Worm (Caenorhabditis elegans) whole organism, young adult: ENCODE measurements around the gene K08D9.10.
A peak's percentile ranks its signal among the peaks of the same experiment; 100 is the strongest.

ENCODE experiments used
- B0035.1 ChIP-seq: sonication (generic microtip); optimal IDR thresholded peaks from 2 replicates; lab custom pipeline; 2016; ENCODE audit warnings: missing genetic modification characterization, mild to moderate bottlenecking, missing compliant biosample characterization, missing genotype, missing genetic modification reagents
- F23B12.7 ChIP-seq: sonication (generic microtip); optimal IDR thresholded peaks from 2 replicates; lab custom pipeline; 2017; ENCODE audit warnings: missing genetic modification characterization, mild to moderate bottlenecking, missing compliant biosample characterization, antibody characterized with exemption, moderate library complexity; ENCODE audit not compliant: insufficient read depth
- F49E8.2 ChIP-seq: sonication (generic microtip); optimal IDR thresholded peaks from 3 replicates; lab custom pipeline; 2017; ENCODE audit warnings: missing genetic modification characterization, mild to moderate bottlenecking, missing compliant biosample characterization, antibody characterized with exemption, moderate library complexity; ENCODE audit not compliant: insufficient read depth
- K11D2.4 ChIP-seq: fragments of 200-800 bp; sonication (Bioruptor generic); IDR thresholded peaks from 2 replicates; pipeline ENCODE4 v1.3.6; 2022; ENCODE audit warnings: missing genetic modification reagents, missing genetic modification characterization, missing compliant biosample characterization
- K12H6.12 ChIP-seq: fragments of 200-800 bp; sonication (Bioruptor generic); optimal IDR thresholded peaks from 2 replicates; lab custom pipeline; 2018; ENCODE audit warnings: mild to moderate bottlenecking, missing genetic modification characterization, missing compliant biosample characterization
- Y53F4B.3 ChIP-seq: fragments of 200-800 bp; sonication (Bioruptor generic); IDR thresholded peaks from 2 replicates; pipeline ENCODE4 v1.3.6; 2022; ENCODE audit warnings: missing genetic modification reagents, missing genetic modification characterization, missing compliant biosample characterization
- Y56A3A.18 ChIP-seq: fragments of 200-800 bp; sonication (Bioruptor generic); IDR thresholded peaks from 2 replicates; pipeline ENCODE4 v1.3.6; 2022; ENCODE audit warnings: missing genetic modification reagents, missing genetic modification characterization, missing compliant biosample characterization
- Y95B8A.8 ChIP-seq: fragments of 200-800 bp; sonication (Bioruptor generic); IDR thresholded peaks from 2 replicates; pipeline ENCODE4 v1.3.6; 2022; ENCODE audit warnings: missing genetic modification reagents, missing genetic modification characterization, missing compliant biosample characterization
- ama-1 ChIP-seq, 3 experiments: fragments of 150-350 bp in 1 of 3; sonication (generic microtip) in 2 of 3; optimal IDR thresholded peaks; 2 replicates each; lab custom pipeline; 2014 to 2018; ENCODE audit warnings: missing biosample characterization in 2 of 3, missing genetic modification characterization in 2 of 3, missing genetic modification reagents in 2 of 3
- atf-7 ChIP-seq: sonication (generic microtip); optimal IDR thresholded peaks from 2 replicates; lab custom pipeline; 2017; ENCODE audit warnings: mild to moderate bottlenecking, missing genetic modification characterization, missing compliant biosample characterization
- athp-1 ChIP-seq: sonication (generic microtip); optimal IDR thresholded peaks from 2 replicates; lab custom pipeline; 2017; ENCODE audit warnings: mild to moderate bottlenecking, missing genetic modification characterization, missing compliant biosample characterization
- attf-5 ChIP-seq: fragments of 200-800 bp; sonication (Bioruptor generic); optimal IDR thresholded peaks from 2 replicates; lab custom pipeline; 2018; ENCODE audit warnings: mild to moderate bottlenecking, missing genetic modification characterization, missing compliant biosample characterization
- bed-1 ChIP-seq: fragments of 200-800 bp; sonication (Bioruptor generic); IDR thresholded peaks from 2 replicates; pipeline ENCODE4 v1.3.6; 2022; ENCODE audit warnings: missing genetic modification reagents, missing genetic modification characterization, missing compliant biosample characterization
- ceh-100 ChIP-seq: fragments of 200-800 bp; sonication (Bioruptor generic); IDR thresholded peaks from 2 replicates; pipeline ENCODE4 v1.3.6; 2022; ENCODE audit warnings: missing genetic modification reagents, missing genetic modification characterization, missing compliant biosample characterization
- ceh-58 ChIP-seq: fragments of 200-800 bp; sonication (Bioruptor generic); IDR thresholded peaks from 2 replicates; pipeline ENCODE4 v1.3.6; 2022; ENCODE audit warnings: missing genetic modification characterization, missing compliant biosample characterization
- ceh-79 ChIP-seq: sonication (generic microtip); optimal IDR thresholded peaks from 2 replicates; lab custom pipeline; 2017; ENCODE audit warnings: mild to moderate bottlenecking, missing genetic modification characterization, missing compliant biosample characterization
- ceh-91 ChIP-seq: fragments of 200-800 bp; sonication (Bioruptor generic); IDR thresholded peaks from 2 replicates; pipeline ENCODE4 v1.3.6; 2022; ENCODE audit warnings: missing genetic modification reagents, missing genetic modification characterization, missing compliant biosample characterization
- efl-1 ChIP-seq: fragments of 150-350 bp; optimal IDR thresholded peaks from 2 replicates; lab custom pipeline; 2014; ENCODE audit warnings: missing biosample characterization, missing genetic modification reagents, missing genetic modification characterization
- egl-44 ChIP-seq: fragments of 200-800 bp; sonication (Bioruptor generic); IDR thresholded peaks from 2 replicates; pipeline ENCODE4 v1.3.6; 2022; ENCODE audit warnings: missing genetic modification reagents, missing genetic modification characterization, missing compliant biosample characterization
- egrh-3 ChIP-seq: fragments of 200-800 bp; sonication (Bioruptor generic); IDR thresholded peaks from 2 replicates; pipeline ENCODE4 v1.3.6; 2022; ENCODE audit warnings: missing genetic modification reagents, missing genetic modification characterization, missing compliant biosample characterization
- ekl-4 ChIP-seq: fragments of 200-800 bp; sonication (Bioruptor generic); IDR thresholded peaks from 2 replicates; pipeline ENCODE4 v1.3.6; 2022; ENCODE audit warnings: missing genetic modification reagents, missing genetic modification characterization, missing compliant biosample characterization
- gei-17 ChIP-seq: fragments of 200-800 bp; sonication (Bioruptor generic); optimal IDR thresholded peaks from 2 replicates; lab custom pipeline; 2018; ENCODE audit warnings: mild to moderate bottlenecking, missing genetic modification characterization, missing compliant biosample characterization
- hmg-1.2 ChIP-seq: fragments of 200-800 bp; sonication (Bioruptor generic); IDR thresholded peaks from 2 replicates; pipeline ENCODE4 v1.3.6; 2022; ENCODE audit warnings: missing genetic modification reagents, missing genetic modification characterization, missing compliant biosample characterization
- hsf-1 ChIP-seq: fragments of 200-800 bp; sonication (Bioruptor generic); IDR thresholded peaks from 2 replicates; pipeline ENCODE4 v1.3.6; 2022; ENCODE audit warnings: missing genetic modification reagents, missing genetic modification characterization, missing compliant biosample characterization
- let-526 ChIP-seq: fragments of 200-800 bp; sonication (Bioruptor generic); IDR thresholded peaks from 2 replicates; pipeline ENCODE4 v1.3.6; 2022; ENCODE audit warnings: missing genetic modification reagents, missing genetic modification characterization, missing compliant biosample characterization
- let-607 ChIP-seq, 2 experiments: fragments of 200-800 bp in 1 of 2; sonication (Bioruptor generic) in 1 of 2; sonication (generic microtip) in 1 of 2; optimal IDR thresholded peaks; 2 replicates each; lab custom pipeline; 2016 to 2018; ENCODE audit warnings: mild to moderate bottlenecking in 2 of 2, missing compliant biosample characterization in 2 of 2, missing genetic modification characterization in 2 of 2, moderate library complexity in 2 of 2, missing genotype in 1 of 2
- lin-26 ChIP-seq: fragments of 200-800 bp; sonication (Bioruptor generic); IDR thresholded peaks from 2 replicates; pipeline ENCODE4 v1.3.6; 2022; ENCODE audit warnings: missing genetic modification reagents, missing genetic modification characterization, missing compliant biosample characterization
- lin-35 ChIP-seq, 3 experiments: fragments of 150-350 bp in 2 of 3; sonication (generic microtip) in 1 of 3; optimal IDR thresholded peaks; 2 replicates each; lab custom pipeline; 2014 to 2018; ENCODE audit warnings: missing biosample characterization in 3 of 3, missing genetic modification characterization in 3 of 3, missing genetic modification reagents in 3 of 3
- lin-40 ChIP-seq: sonication (generic microtip); optimal IDR thresholded peaks from 2 replicates; lab custom pipeline; 2016; ENCODE audit warnings: missing genetic modification characterization, mild to moderate bottlenecking, missing compliant biosample characterization, missing genotype, missing genetic modification reagents
- lsl-1 ChIP-seq: fragments of 200-800 bp; sonication (Bioruptor generic); optimal IDR thresholded peaks from 2 replicates; lab custom pipeline; 2018; ENCODE audit warnings: mild to moderate bottlenecking, missing genetic modification characterization, moderate library complexity, missing compliant biosample characterization
- lsy-27 ChIP-seq: sonication (generic microtip); optimal IDR thresholded peaks from 2 replicates; lab custom pipeline; 2017; ENCODE audit warnings: missing genetic modification characterization, mild to moderate bottlenecking, missing compliant biosample characterization, antibody characterized with exemption, missing genotype, borderline replicate concordance; ENCODE audit not compliant: insufficient read depth
- madf-6 ChIP-seq: fragments of 200-800 bp; sonication (Bioruptor generic); IDR thresholded peaks from 2 replicates; pipeline ENCODE4 v1.3.6; 2022; ENCODE audit warnings: missing genetic modification reagents, missing genetic modification characterization, missing compliant biosample characterization
- madf-8 ChIP-seq: fragments of 200-800 bp; sonication (Bioruptor generic); conservative IDR thresholded peaks from 2 replicates; pipeline ENCODE4 v1.3.6; 2022; ENCODE audit warnings: missing genetic modification reagents, missing genetic modification characterization, missing compliant biosample characterization
- mcd-1 ChIP-seq: fragments of 200-800 bp; sonication (Bioruptor generic); IDR thresholded peaks from 2 replicates; pipeline ENCODE4 v1.3.6; 2022; ENCODE audit warnings: missing genetic modification reagents, missing genetic modification characterization, missing compliant biosample characterization
- nfya-1 ChIP-seq: sonication (generic microtip); optimal IDR thresholded peaks from 2 replicates; lab custom pipeline; 2017; ENCODE audit warnings: antibody characterized with exemption, missing compliant biosample characterization, missing genetic modification characterization, borderline replicate concordance; ENCODE audit not compliant: insufficient read depth
- nhr-120 ChIP-seq: fragments of 200-800 bp; sonication (Bioruptor generic); IDR thresholded peaks from 2 replicates; pipeline ENCODE4 v1.3.6; 2022; ENCODE audit warnings: missing genetic modification characterization, missing compliant biosample characterization
- pha-4 ChIP-seq: fragments of 150-350 bp; sonication (generic microtip); optimal IDR thresholded peaks from 2 replicates; lab custom pipeline; 2014; ENCODE audit warnings: missing biosample characterization, missing genetic modification reagents, missing genetic modification characterization
- rcor-1 ChIP-seq: fragments of 200-800 bp; sonication (Bioruptor generic); IDR thresholded peaks from 2 replicates; pipeline ENCODE4 v1.3.6; 2022; ENCODE audit warnings: missing genetic modification reagents, missing genetic modification characterization, missing compliant biosample characterization
- repo-1 ChIP-seq: sonication (generic microtip); optimal IDR thresholded peaks from 2 replicates; lab custom pipeline; 2017; ENCODE audit warnings: mild to moderate bottlenecking, missing genetic modification characterization, missing compliant biosample characterization
- sea-2 ChIP-seq: fragments of 200-800 bp; sonication (Bioruptor generic); IDR thresholded peaks from 2 replicates; pipeline ENCODE4 v1.3.6; 2022; ENCODE audit warnings: missing genetic modification characterization, missing compliant biosample characterization
- snpc-3.4 ChIP-seq: sonication (generic microtip); optimal IDR thresholded peaks from 2 replicates; lab custom pipeline; 2017; ENCODE audit warnings: missing genetic modification characterization, mild to moderate bottlenecking, missing compliant biosample characterization, antibody characterized with exemption, moderate library complexity, missing genotype, missing genetic modification reagents
- somi-1 ChIP-seq: fragments of 200-800 bp; sonication (Bioruptor generic); optimal IDR thresholded peaks from 2 replicates; lab custom pipeline; 2018; ENCODE audit warnings: mild to moderate bottlenecking, missing genetic modification characterization, missing compliant biosample characterization
- tbp1 ChIP-seq: fragments of 200-800 bp; sonication (Bioruptor generic); optimal IDR thresholded peaks from 2 replicates; lab custom pipeline; 2018; ENCODE audit warnings: mild to moderate bottlenecking, missing genetic modification characterization, missing compliant biosample characterization
- unc-62 ChIP-seq: fragments of 150-350 bp; optimal IDR thresholded peaks from 2 replicates; lab custom pipeline; 2014; ENCODE audit warnings: missing biosample characterization, missing genetic modification reagents, missing genetic modification characterization
- xnd-1 ChIP-seq: sonication (generic microtip); optimal IDR thresholded peaks from 2 replicates; lab custom pipeline; 2016; ENCODE audit warnings: missing genotype, missing genetic modification reagents, missing genetic modification characterization, missing compliant biosample characterization
- ztf-18 ChIP-seq: sonication (generic microtip); optimal IDR thresholded peaks from 2 replicates; lab custom pipeline; 2016; ENCODE audit warnings: missing genotype, mild to moderate bottlenecking, missing genetic modification characterization, missing compliant biosample characterization
- ztf-25 ChIP-seq: fragments of 200-800 bp; sonication (Bioruptor generic); IDR thresholded peaks from 2 replicates; pipeline ENCODE4 v1.3.6; 2022; ENCODE audit warnings: missing genetic modification reagents, missing genetic modification characterization, missing compliant biosample characterization
- ztf-28 ChIP-seq: fragments of 200-800 bp; sonication (Bioruptor generic); IDR thresholded peaks from 2 replicates; pipeline ENCODE4 v1.3.6; 2022; ENCODE audit warnings: missing genetic modification reagents, missing genetic modification characterization, missing compliant biosample characterization

Gene K08D9.10

DNA sequence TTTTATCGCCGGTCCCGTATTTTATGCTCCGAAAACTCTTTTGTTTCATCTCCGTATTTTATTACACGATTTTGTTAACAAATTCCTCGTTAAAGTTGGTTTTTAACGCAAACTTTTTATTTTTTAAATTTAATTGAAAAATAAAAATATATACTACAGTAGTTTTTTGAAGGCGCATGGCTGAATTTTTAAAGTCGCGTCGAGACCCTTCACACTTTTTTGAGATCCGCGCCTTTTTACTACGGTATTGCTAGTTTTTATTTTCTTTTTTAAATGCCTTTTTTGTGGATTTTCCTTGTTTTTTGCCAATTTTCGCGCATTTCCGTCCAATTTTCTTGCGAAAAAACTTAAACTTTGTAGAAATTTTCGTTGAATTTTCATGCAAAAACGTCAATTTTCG is 26.3 kb upstream of the K08D9.10 start (continued):
- no peak for TF ChIP-seq attf-5 (GFP tag; lab: Kevin White, UChicago)
- TF ChIP-seq ceh-58 (GFP tag; lab: Robert Waterston, UW) = no peak
- no peak for TF ChIP-seq nhr-120 (GFP tag; lab: Robert Waterston, UW)
- TF ChIP-seq efl-1 (GFP tag; lab: Kevin White, UChicago) = peak; percentile 31
- no peak for TF ChIP-seq hsf-1 (GFP tag; lab: Robert Waterston, UW)
- TF ChIP-seq lin-26 (GFP tag; lab: Robert Waterston, UW) = no peak
- no peak for TF ChIP-seq rcor-1 (GFP tag; lab: Robert Waterston, UW)
- TF ChIP-seq Y95B8A.8 (GFP tag; lab: Robert Waterston, UW) = no peak
- TF ChIP-seq nfya-1 (tag; lab: Kevin White, UChicago) = no peak
- TF ChIP-seq Y56A3A.18 (GFP tag; lab: Robert Waterston, UW) = no peak
- TF ChIP-seq lsl-1 (GFP tag; lab: Kevin White, UChicago) = peak; percentile 98
- no peak for TF ChIP-seq ztf-18 (tag; lab: Kevin White, UChicago)
- no peak for TF ChIP-seq lsy-27
- TF ChIP-seq bed-1 (GFP tag; lab: Robert Waterston, UW) = no peak
- peak; percentile 98 for TF ChIP-seq xnd-1
- no peak for TF ChIP-seq ama-1 (optimal IDR thresholded peaks at IDR 0.05; lab: Kevin White, UChicago)
- no peak for TF ChIP-seq ama-1 (GFP tag; optimal IDR thresholded peaks at IDR 0.05; lab: Kevin White, UChicago)
- TF ChIP-seq let-526 = no peak
- TF ChIP-seq egrh-3 (GFP tag; lab: Robert Waterston, UW) = no peak
- TF ChIP-seq ztf-28 = no peak
- no peak for TF ChIP-seq sea-2
- TF ChIP-seq madf-6 (GFP tag; lab: Robert Waterston, UW) = peak; percentile 97
- no peak for TF ChIP-seq F23B12.7 (tag; lab: Kevin White, UChicago)
- TF ChIP-seq B0035.1 (tag; lab: Kevin White, UChicago) = no peak
- no peak for TF ChIP-seq pha-4 (tag; lab: Kevin White, UChicago)
- no peak for TF ChIP-seq atf-7 (tag; lab: Kevin White, UChicago)
- TF ChIP-seq madf-8 (GFP tag; lab: Robert Waterston, UW) = peak; percentile 91
- TF ChIP-seq ceh-79 = no peak
- TF ChIP-seq F49E8.2 (tag; lab: Kevin White, UChicago) = no peak
- no peak for TF ChIP-seq ztf-25 (GFP tag; lab: Robert Waterston, UW)
- TF ChIP-seq athp-1 = no peak
- no peak for TF ChIP-seq repo-1 (tag; lab: Kevin White, UChicago)
- no peak for TF ChIP-seq let-607 (tag; optimal IDR thresholded peaks at IDR 0.05; lab: Kevin White, UChicago)
- TF ChIP-seq egl-44 = no peak
- peak; percentile 47; the same call in 1 of the 2 replicates for TF ChIP-seq mcd-1 (GFP tag; lab: Robert Waterston, UW)
- 0 out of 2 replicates have a peak, but pooled peaks have one; percentile 12 for TF ChIP-seq hmg-1.2
- no peak for TF ChIP-seq ekl-4 (GFP tag; lab: Robert Waterston, UW)
- TF ChIP-seq K12H6.12 (tag; lab: Kevin White, UChicago) = no peak
- no peak for TF ChIP-seq snpc-3.4
- TF ChIP-seq Y53F4B.3 (GFP tag; lab: Robert Waterston, UW) = no peak
- peak; percentile 68; the same call in 1 of the 2 replicates for TF ChIP-seq ceh-91 (GFP tag; lab: Robert Waterston, UW)
- no peak for TF ChIP-seq somi-1 (GFP tag; lab: Kevin White, UChicago)
- no peak for TF ChIP-seq unc-62 (GFP tag; lab: Kevin White, UChicago)
- TF ChIP-seq lin-35 (GFP tag; optimal IDR thresholded peaks at IDR 0.05; lab: Kevin White, UChicago) = peak in 1 of 3 experiments; percentile 33
- TF ChIP-seq ceh-100 (GFP tag; lab: Robert Waterston, UW) = no peak
- no peak for TF ChIP-seq lin-40 (tag; lab: Kevin White, UChicago)
- no peak for TF ChIP-seq gei-17
- no peak for TF ChIP-seq K11D2.4 (GFP tag; lab: Robert Waterston, UW)
- TF ChIP-seq tbp1 (GFP tag; lab: Kevin White, UChicago) = peak; percentile 26
